Fruit fly (Drosophila melanogaster) whole organism, embryonic: Measurements from ENCODE around the gene CG8292.
A peak's percentile ranks its signal among the peaks of the same experiment; 100 is the strongest.

Experiments
- Ada2b ChIP-seq: fragments of 200-800 bp; sonication (Bioruptor generic); IDR thresholded peaks from 2 replicates; pipeline ENCODE4 v1.3.6; 2022; ENCODE audit warnings: missing biosample characterization, missing genetic modification characterization
- Adf1 ChIP-seq: fragments of 200-800 bp; sonication (Bioruptor generic); IDR thresholded peaks from 2 replicates; pipeline ENCODE4 v1.3.6; 2022; ENCODE audit warnings: missing biosample characterization, missing genetic modification characterization
- Aef1 ChIP-seq: fragments of 200-800 bp; sonication (Bioruptor generic); IDR thresholded peaks from 3 replicates; pipeline ENCODE4 v1.3.6; 2022; ENCODE audit warnings: missing biosample characterization, missing genetic modification characterization
- C15 ChIP-seq: fragments of 200-800 bp; sonication (Bioruptor generic); IDR thresholded peaks from 3 replicates; pipeline ENCODE4 v1.3.6; 2022; ENCODE audit warnings: missing biosample characterization, missing genetic modification characterization
- CG10274 ChIP-seq: fragments of 200-800 bp; sonication (Bioruptor generic); optimal IDR thresholded peaks from 3 replicates; lab custom pipeline; 2017; ENCODE audit warnings: missing biosample characterization, mild to moderate bottlenecking, missing genetic modification characterization
- CG11560 ChIP-seq: fragments of 200-800 bp; sonication (Bioruptor generic); IDR thresholded peaks from 3 replicates; pipeline ENCODE4 v1.3.6; 2022; ENCODE audit warnings: missing biosample characterization, missing genetic modification characterization
- CG12155 ChIP-seq: fragments of 200-800 bp; sonication (Bioruptor generic); optimal IDR thresholded peaks from 3 replicates; lab custom pipeline; 2016; ENCODE audit warnings: missing biosample characterization, missing genetic modification characterization
- CG12391 ChIP-seq: fragments of 200-800 bp; sonication (Bioruptor generic); optimal IDR thresholded peaks from 3 replicates; lab custom pipeline; 2018; ENCODE audit warnings: missing biosample characterization, mild to moderate bottlenecking, missing genetic modification characterization, moderate library complexity
- CG15269 ChIP-seq: fragments of 200-800 bp; sonication (Bioruptor generic); optimal IDR thresholded peaks from 2 replicates; lab custom pipeline; 2018; ENCODE audit warnings: missing biosample characterization, mild to moderate bottlenecking, missing genetic modification characterization, moderate library complexity
- CG1602 ChIP-seq: fragments of 200-800 bp; sonication (Bioruptor generic); optimal IDR thresholded peaks from 3 replicates; lab custom pipeline; 2016; ENCODE audit warnings: missing biosample characterization, missing genetic modification characterization
- CG16815 ChIP-seq: fragments of 200-800 bp; sonication (Bioruptor generic); optimal IDR thresholded peaks from 3 replicates; lab custom pipeline; 2017; ENCODE audit warnings: missing biosample characterization, mild to moderate bottlenecking, missing genetic modification characterization
- CG33557 ChIP-seq: fragments of 200-800 bp; sonication (Bioruptor generic); optimal IDR thresholded peaks from 2 replicates; lab custom pipeline; 2019; ENCODE audit warnings: missing biosample characterization, mild to moderate bottlenecking, missing genetic modification characterization, moderate library complexity
- CG3407 ChIP-seq: fragments of 200-800 bp; sonication (Bioruptor generic); optimal IDR thresholded peaks from 2 replicates; lab custom pipeline; 2018; ENCODE audit warnings: missing biosample characterization, mild to moderate bottlenecking, missing genetic modification characterization
- CG6254 ChIP-seq: fragments of 200-800 bp; sonication (Bioruptor generic); optimal IDR thresholded peaks from 3 replicates; lab custom pipeline; 2017; ENCODE audit warnings: mild to moderate bottlenecking, missing biosample characterization, missing genetic modification reagents, missing genetic modification characterization
- CG6791 ChIP-seq: fragments of 200-800 bp; sonication (Bioruptor generic); IDR thresholded peaks from 3 replicates; pipeline ENCODE4 v1.3.6; 2022; ENCODE audit warnings: missing biosample characterization, missing genetic modification characterization; ENCODE audit not compliant: partially characterized antibody
- CG7839 ChIP-seq: fragments of 200-800 bp; sonication (Bioruptor generic); optimal IDR thresholded peaks from 3 replicates; lab custom pipeline; 2018; ENCODE audit warnings: missing biosample characterization, mild to moderate bottlenecking, missing genetic modification characterization, moderate library complexity
- CG7963 ChIP-seq: fragments of 200-800 bp; sonication (Bioruptor generic); IDR thresholded peaks from 3 replicates; pipeline ENCODE4 v1.3.6; 2022; ENCODE audit warnings: missing biosample characterization, missing genetic modification characterization; ENCODE audit not compliant: partially characterized antibody
- CG8944 ChIP-seq: fragments of 200-800 bp; sonication (Bioruptor generic); optimal IDR thresholded peaks from 3 replicates; lab custom pipeline; 2016; ENCODE audit warnings: missing biosample characterization, missing genetic modification characterization
- CG9817 ChIP-seq: fragments of 200-800 bp; sonication (Bioruptor generic); optimal IDR thresholded peaks from 2 replicates; lab custom pipeline; 2018; ENCODE audit warnings: missing biosample characterization, mild to moderate bottlenecking, missing genetic modification characterization, moderate library complexity
- Ets65A ChIP-seq: fragments of 200-800 bp; sonication (Bioruptor generic); peaks from one replicate; lab custom pipeline; 2016; ENCODE audit warnings: missing biosample characterization, missing genetic modification characterization
- GATAe ChIP-seq: fragments of 200-800 bp; sonication (Bioruptor generic); conservative IDR thresholded peaks from 2 replicates; pipeline ENCODE4 v1.3.6; 2022; ENCODE audit warnings: missing biosample characterization, missing genetic modification characterization
- Gug ChIP-seq: fragments of 200-800 bp; sonication (Bioruptor generic); IDR thresholded peaks from 4 replicates; pipeline ENCODE4 v1.3.6; 2022; ENCODE audit warnings: missing biosample characterization, missing genetic modification characterization
- Hr3 ChIP-seq: fragments of 200-800 bp; sonication (Bioruptor generic); optimal IDR thresholded peaks from 3 replicates; lab custom pipeline; 2016; ENCODE audit warnings: missing biosample characterization, missing genetic modification characterization
- NC2β ChIP-seq: fragments of 200-800 bp; sonication (Bioruptor generic); optimal IDR thresholded peaks from 2 replicates; lab custom pipeline; 2016; ENCODE audit warnings: missing biosample characterization, missing genetic modification characterization
- NK7.1 ChIP-seq: fragments of 200-800 bp; sonication (Bioruptor generic); optimal IDR thresholded peaks from 3 replicates; lab custom pipeline; 2016; ENCODE audit warnings: missing biosample characterization, missing genetic modification characterization
- Pdp1 ChIP-seq, 2 experiments: fragments of 200-800 bp; sonication (Bioruptor generic); optimal IDR thresholded peaks; 3 replicates each; lab custom pipeline; 2016; ENCODE audit warnings: missing biosample characterization in 2 of 2, missing genetic modification characterization in 2 of 2, mild to moderate bottlenecking in 1 of 2, moderate library complexity in 1 of 2
- YL-1 ChIP-seq: fragments of 200-800 bp; sonication (Bioruptor generic); optimal IDR thresholded peaks from 3 replicates; lab custom pipeline; 2017; ENCODE audit warnings: missing biosample characterization, mild to moderate bottlenecking, missing genetic modification characterization
- al ChIP-seq: fragments of 200-800 bp; sonication (Bioruptor generic); IDR thresholded peaks from 2 replicates; pipeline ENCODE4 v1.3.6; 2022; ENCODE audit warnings: missing biosample characterization, missing genetic modification characterization
- ci ChIP-seq: fragments of 200-800 bp; sonication (Bioruptor generic); IDR thresholded peaks from 3 replicates; pipeline ENCODE4 v1.3.6; 2022; ENCODE audit warnings: missing biosample characterization, missing genetic modification characterization
- crp ChIP-seq, 2 experiments: fragments of 200-800 bp; sonication (Bioruptor generic); optimal IDR thresholded peaks; 2 replicates in 1 of 2; 3 replicates in 1 of 2; lab custom pipeline; 2017; ENCODE audit warnings: missing biosample characterization in 2 of 2, missing genetic modification characterization in 2 of 2, mild to moderate bottlenecking in 1 of 2, moderate library complexity in 1 of 2
- da ChIP-seq: fragments of 200-800 bp; sonication (Bioruptor generic); optimal IDR thresholded peaks from 2 replicates; lab custom pipeline; 2016; ENCODE audit warnings: missing biosample characterization, missing genetic modification characterization
- ftz-f1 ChIP-seq: fragments of 200-800 bp; sonication (Bioruptor generic); optimal IDR thresholded peaks from 2 replicates; lab custom pipeline; 2016; ENCODE audit warnings: missing biosample characterization, missing genetic modification characterization
- gcm2 ChIP-seq: fragments of 200-800 bp; sonication (Bioruptor generic); optimal IDR thresholded peaks from 2 replicates; lab custom pipeline; 2016; ENCODE audit warnings: missing biosample characterization, missing genetic modification characterization
- kah ChIP-seq: fragments of 200-800 bp; sonication (Bioruptor generic); optimal IDR thresholded peaks from 2 replicates; lab custom pipeline; 2018; ENCODE audit warnings: missing biosample characterization, mild to moderate bottlenecking, missing genetic modification characterization
- kay ChIP-seq: fragments of 200-800 bp; sonication (Bioruptor generic); optimal IDR thresholded peaks from 2 replicates; lab custom pipeline; 2016; ENCODE audit warnings: missing biosample characterization, missing genetic modification characterization
- lola ChIP-seq, 3 experiments: fragments of >200 bp in 2 of 3; fragments of 200-800 bp in 1 of 3; sonication (Bioruptor generic) in 1 of 3; optimal IDR thresholded peaks; 2 replicates each; lab custom pipeline; 2017 to 2019; ENCODE audit warnings: missing biosample characterization in 3 of 3, missing genetic modification characterization in 3 of 3, mild to moderate bottlenecking in 1 of 3, moderate library complexity in 1 of 3
- pros ChIP-seq: fragments of 200-800 bp; sonication (Bioruptor generic); optimal IDR thresholded peaks from 3 replicates; lab custom pipeline; 2019; ENCODE audit warnings: missing biosample characterization, mild to moderate bottlenecking, missing genetic modification characterization, moderate library complexity
- sens-2 ChIP-seq: fragments of 200-800 bp; sonication (Bioruptor generic); IDR thresholded peaks from 2 replicates; pipeline ENCODE4 v1.3.6; 2022; ENCODE audit warnings: missing biosample characterization, missing genetic modification characterization
- sisA ChIP-seq: fragments of 200-800 bp; sonication (Bioruptor generic); IDR thresholded peaks from 2 replicates; pipeline ENCODE4 v1.3.6; 2022; ENCODE audit warnings: missing biosample characterization, missing genetic modification characterization
- tgo ChIP-seq: fragments of 200-800 bp; sonication (Bioruptor generic); IDR thresholded peaks from 3 replicates; pipeline ENCODE4 v1.3.6; 2022; ENCODE audit warnings: missing biosample characterization, missing genetic modification characterization
- tll ChIP-seq, 2 experiments: fragments of 200-800 bp in 1 of 2; fragments of >200 bp in 1 of 2; sonication (Bioruptor generic) in 1 of 2; optimal IDR thresholded peaks; 2 replicates each; lab custom pipeline; 2017 to 2019; ENCODE audit warnings: missing biosample characterization in 2 of 2, missing genetic modification characterization in 2 of 2, mild to moderate bottlenecking in 1 of 2, moderate library complexity in 1 of 2
- vvl ChIP-seq: fragments of 200-800 bp; sonication (Bioruptor generic); IDR thresholded peaks from 2 replicates; pipeline ENCODE4 v1.3.6; 2022; ENCODE audit warnings: missing biosample characterization, missing genetic modification characterization
- wek ChIP-seq: fragments of 200-800 bp; sonication (Bioruptor generic); optimal IDR thresholded peaks from 3 replicates; lab custom pipeline; 2018; ENCODE audit warnings: missing biosample characterization, mild to moderate bottlenecking, missing genetic modification characterization, moderate library complexity
- zf30C ChIP-seq: fragments of 200-800 bp; sonication (Bioruptor generic); optimal IDR thresholded peaks from 3 replicates; lab custom pipeline; 2018; ENCODE audit warnings: missing biosample characterization, mild to moderate bottlenecking, missing genetic modification characterization

CG8292 gene

DNA sequence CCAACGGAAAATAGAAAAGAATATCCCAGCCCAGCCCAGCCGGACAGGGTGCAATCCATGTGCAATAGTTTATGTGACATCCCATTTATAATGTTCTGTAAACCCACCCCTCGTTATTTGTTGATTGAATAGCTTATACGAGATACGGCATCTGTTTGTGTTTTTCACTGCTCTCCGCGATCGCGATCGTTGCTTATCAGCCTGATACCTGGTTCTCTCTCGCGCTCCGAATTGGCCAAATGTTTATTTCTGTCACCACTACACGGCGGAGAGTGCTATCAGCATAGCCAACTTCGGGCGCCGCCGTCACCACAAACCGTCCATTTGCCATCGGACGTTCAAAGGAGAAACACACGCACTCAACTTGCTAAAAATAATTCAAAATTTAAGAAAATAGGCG, 3.8 kb downstream of the CG8292 start, which contains the start of gene CG8353 (continued):
- no peak for TF ChIP-seq tgo (GFP tag; lab: Robert Waterston, UW)
- no peak for TF ChIP-seq lola (GFP tag; optimal IDR thresholded peaks at IDR 0.05; lab: Kevin White, UChicago)
- no peak for TF ChIP-seq sens-2
- TF ChIP-seq CG7963, result no peak
- no peak for TF ChIP-seq tll (GFP tag; optimal IDR thresholded peaks at IDR 0.05; lab: Kevin White, UChicago)
- TF ChIP-seq CG12155 (GFP tag; lab: Kevin White, UChicago), result no peak
- TF ChIP-seq ci, result no peak
- TF ChIP-seq CG7839, result no peak
- TF ChIP-seq Aef1, result no peak
- TF ChIP-seq Ets65A (GFP tag; lab: Kevin White, UChicago), result peak; percentile 14
- no peak for TF ChIP-seq CG1602 (GFP tag; lab: Kevin White, UChicago)
- peak; percentile 54; the same call in 1 of the 2 replicates for TF ChIP-seq GATAe (GFP tag; lab: Robert Waterston, UW)
- TF ChIP-seq Pdp1 (GFP tag; optimal IDR thresholded peaks at IDR 0.05; lab: Kevin White, UChicago), result no peak
- no peak for TF ChIP-seq CG16815 (GFP tag; lab: Kevin White, UChicago)
- TF ChIP-seq C15 (GFP tag; lab: Robert Waterston, UW), result no peak
- no peak for TF ChIP-seq Hr3 (GFP tag; lab: Kevin White, UChicago)
- no peak for TF ChIP-seq CG10274
- TF ChIP-seq NC2β (GFP tag; lab: Kevin White, UChicago), result no peak
- peak; percentile 33 for TF ChIP-seq pros (GFP tag; lab: Kevin White, UChicago)
- TF ChIP-seq CG12391 (tag; lab: Kevin White, UChicago), result no peak
- TF ChIP-seq CG6254 (GFP tag; lab: Kevin White, UChicago), result no peak
- no peak for TF ChIP-seq zf30C
- TF ChIP-seq crp (GFP tag; optimal IDR thresholded peaks at IDR 0.05; lab: Kevin White, UChicago), result no peak
- TF ChIP-seq vvl, result no peak
- TF ChIP-seq wek (GFP tag; lab: Kevin White, UChicago), result peak; percentile 71
- TF ChIP-seq da (GFP tag; lab: Kevin White, UChicago), result no peak
- no peak for TF ChIP-seq CG9817
- no peak for TF ChIP-seq CG15269 (tag; lab: Kevin White, UChicago)
- no peak for TF ChIP-seq kay (GFP tag; lab: Kevin White, UChicago)
- TF ChIP-seq al, result no peak
- TF ChIP-seq Adf1, result peak; percentile 42; the same call in 1 of the 2 replicates
- TF ChIP-seq Gug, result no peak
- no peak for TF ChIP-seq CG11560 (tag; lab: Robert Waterston, UW)
- TF ChIP-seq CG8944 (GFP tag; lab: Kevin White, UChicago), result no peak
- no peak for TF ChIP-seq ftz-f1 (GFP tag; lab: Kevin White, UChicago)
- no peak for TF ChIP-seq NK7.1 (GFP tag; lab: Kevin White, UChicago)
- no peak for TF ChIP-seq CG6791 (GFP tag; lab: Robert Waterston, UW)
- TF ChIP-seq CG33557 (GFP tag; lab: Kevin White, UChicago), result no peak
- TF ChIP-seq Ada2b (GFP tag; lab: Robert Waterston, UW), result no peak
- no peak for TF ChIP-seq kah (GFP tag; lab: Kevin White, UChicago)
- no peak for TF ChIP-seq CG3407
- TF ChIP-seq gcm2 (GFP tag; lab: Kevin White, UChicago), result no peak
- no peak for TF ChIP-seq sisA (GFP tag; lab: Robert Waterston, UW)
- TF ChIP-seq YL-1, result no peak
